Fruit fly (Drosophila melanogaster) whole organism, adult: ENCODE results near the gene mAChR-C.

Experiments used
- CG33017 ChIP-seq: fragments of 200-800 bp; sonication (Bioruptor generic); optimal IDR thresholded peaks from 2 replicates; lab custom pipeline; 2018; ENCODE audit warnings: missing biosample characterization, mild to moderate bottlenecking, missing genetic modification characterization, moderate library complexity
- CG7045 ChIP-seq: fragments of 200-800 bp; sonication (Bioruptor generic); optimal IDR thresholded peaks from 2 replicates; lab custom pipeline; 2017; ENCODE audit warnings: missing biosample characterization, mild to moderate bottlenecking, missing genetic modification characterization
- Crg-1 ChIP-seq: fragments of 200-800 bp; sonication (Bioruptor generic); optimal IDR thresholded peaks from 2 replicates; lab custom pipeline; 2016; ENCODE audit warnings: missing biosample characterization, missing genetic modification characterization
- Mnt ChIP-seq: fragments of 200-800 bp; sonication (Bioruptor generic); optimal IDR thresholded peaks from 2 replicates; lab custom pipeline; 2016; ENCODE audit warnings: missing biosample characterization, mild to moderate bottlenecking, missing genetic modification characterization
- pad ChIP-seq: fragments of 200-800 bp; sonication (Bioruptor generic); optimal IDR thresholded peaks from 3 replicates; lab custom pipeline; 2017; ENCODE audit warnings: missing biosample characterization, missing genetic modification characterization, mild to moderate bottlenecking, moderate library complexity, missing genetic modification reagents
- toe ChIP-seq: fragments of 200-800 bp; sonication (Bioruptor generic); optimal IDR thresholded peaks from 2 replicates; lab custom pipeline; 2016; ENCODE audit warnings: missing biosample characterization, missing genetic modification characterization

- TF ChIP-seq toe (GFP tag; lab: Kevin White, UChicago) (no peak), pad (GFP tag; lab: Kevin White, UChicago) (no peak), CG33017 (tag; lab: Kevin White, UChicago) (no peak), Crg-1 (no peak), CG7045 (GFP tag; lab: Kevin White, UChicago) (no peak), Mnt (GFP tag; lab: Kevin White, UChicago) (no peak)
Measured at dm6 chrX:6857269-6857668, 24.8 kb upstream of the mAChR-C start.
